Worm (Caenorhabditis elegans): Measurements from ENCODE around the gene H38K22.7.
A peak's percentile ranks its signal among the peaks of the same experiment; 100 is the strongest.

The H38K22.7 gene

ce11 chrIII:4358345-4358744, 36.8 kb downstream of the H38K22.7 start (continued):
- TF ChIP-seq nhr-71 (tag; optimal IDR thresholded peaks at IDR 0.05) (peak; percentile 49), dpl-1 (GFP tag; optimal IDR thresholded peaks at IDR 0.05) (no peak), mep-1 (tag; optimal IDR thresholded peaks at IDR 0.05) (no peak), nhr-85 (tag) (no peak), tlp-1 (tag; optimal IDR thresholded peaks at IDR 0.05) (no peak), C16A3.4 (tag; optimal IDR thresholded peaks at IDR 0.05) (no peak), vab-15 (tag; optimal IDR thresholded peaks at IDR 0.05) (no peak), snu-23 (GFP tag; optimal IDR thresholded peaks at IDR 0.05) (no peak), lsy-2 (tag; optimal IDR thresholded peaks at IDR 0.05) (peak in 1 of 2 experiments; percentile 4), ceh-63 (GFP tag; optimal IDR thresholded peaks at IDR 0.05) (no peak), unc-130 (tag; optimal IDR thresholded peaks at IDR 0.05) (peak; percentile 34), nhr-28 (tag; optimal IDR thresholded peaks at IDR 0.05) (no peak)

- TF ChIP-seq lin-14 (GFP tag; optimal IDR thresholded peaks at IDR 0.05) (peak; percentile 19), nhr-237 (tag; optimal IDR thresholded peaks at IDR 0.05) (no peak), snpc-4 (tag; optimal IDR thresholded peaks at IDR 0.05) (no peak), efl-1 (optimal IDR thresholded peaks at IDR 0.05) (no peak), efl-1 (GFP tag; optimal IDR thresholded peaks at IDR 0.05 in 1 of 2) (peak in 1 of 2 experiments; percentile 44), rnt-1 (tag; optimal IDR thresholded peaks at IDR 0.05) (peak; percentile 40), jun-1 (tag; optimal IDR thresholded peaks at IDR 0.05) (no peak)
Observed at ce11 chrIII:4359208-4359607, 37.7 kb downstream of the H38K22.7 start.

- TF ChIP-seq elt-3 (tag; optimal IDR thresholded peaks at IDR 0.05) (no peak), mab-9 (GFP tag; IDR thresholded peaks at IDR 0.05) (no peak), mdl-1 (tag; optimal IDR thresholded peaks at IDR 0.05) (no peak), unc-30 (tag; optimal IDR thresholded peaks at IDR 0.05) (no peak), ceh-8 (GFP tag; optimal IDR thresholded peaks at IDR 0.05) (no peak), grh-1 (GFP tag; IDR thresholded peaks at IDR 0.05) (no peak), nhr-28 (tag; optimal IDR thresholded peaks at IDR 0.05) (no peak), tbx-2 (tag; optimal IDR thresholded peaks at IDR 0.05) (no peak), ceh-63 (GFP tag; optimal IDR thresholded peaks at IDR 0.05) (no peak), nhr-76 (tag; optimal IDR thresholded peaks at IDR 0.05) (no peak), nhr-90 (tag; optimal IDR thresholded peaks at IDR 0.05; ENCODE audit: poor library complexity) (no peak), fkh-10 (GFP tag; optimal IDR thresholded peaks at IDR 0.05) (no peak), fos-1 (tag; optimal IDR thresholded peaks at IDR 0.05) (no peak), lin-15B (tag; optimal IDR thresholded peaks at IDR 0.05) (no peak), Y116A8C.19 (tag; optimal IDR thresholded peaks at IDR 0.05; ENCODE audit: borderline replicate concordance) (no peak), hpl-2 (GFP tag; optimal IDR thresholded peaks at IDR 0.05) (no peak)
Observed at ce11 chrIII:4359900-4360299, 38.4 kb downstream of the H38K22.7 start.

- TF ChIP-seq nhr-19 (GFP tag; conservative IDR thresholded peaks at IDR 0.05): peak; percentile 28
- no peak for TF ChIP-seq C04F5.9 (tag; optimal IDR thresholded peaks at IDR 0.05)
- no peak for TF ChIP-seq unc-30 (tag; optimal IDR thresholded peaks at IDR 0.05)
- no peak for TF ChIP-seq ceh-82 (tag; optimal IDR thresholded peaks at IDR 0.05)
- no peak for TF ChIP-seq fkh-8 (tag; optimal IDR thresholded peaks at IDR 0.05)
- TF ChIP-seq nhr-11 (tag; optimal IDR thresholded peaks at IDR 0.05): no peak
- TF ChIP-seq elt-2 (tag; optimal IDR thresholded peaks at IDR 0.05): no peak
- TF ChIP-seq ces-1 (GFP tag; optimal IDR thresholded peaks at IDR 0.05): no peak
- TF ChIP-seq xbp-1 (tag; optimal IDR thresholded peaks at IDR 0.05): peak; percentile 3
- TF ChIP-seq hlh-4 (tag; optimal IDR thresholded peaks at IDR 0.05): no peak
- TF ChIP-seq nhr-76 (tag; optimal IDR thresholded peaks at IDR 0.05): no peak
- TF ChIP-seq tlp-1 (tag; optimal IDR thresholded peaks at IDR 0.05): no peak
- no peak for TF ChIP-seq F16B12.6 (tag; optimal IDR thresholded peaks at IDR 0.05)
- TF ChIP-seq zip-4 (GFP tag; optimal IDR thresholded peaks at IDR 0.05): no peak
- no peak for TF ChIP-seq lsy-2 (tag; optimal IDR thresholded peaks at IDR 0.05)
- TF ChIP-seq blmp-1 (tag; optimal IDR thresholded peaks at IDR 0.05): no peak
- TF ChIP-seq egl-13 (tag; optimal IDR thresholded peaks at IDR 0.05): no peak
- no peak for TF ChIP-seq hpl-2 (GFP tag; optimal IDR thresholded peaks at IDR 0.05)
- peak; percentile 36 for TF ChIP-seq nhr-47 (tag; optimal IDR thresholded peaks at IDR 0.05)
- peak; percentile 71 for TF ChIP-seq nhr-85 (tag)
- TF ChIP-seq zag-1 (tag; optimal IDR thresholded peaks at IDR 0.05): no peak
- TF ChIP-seq lin-13 (GFP tag; optimal IDR thresholded peaks at IDR 0.05): no peak
- TF ChIP-seq nhr-20 (tag; optimal IDR thresholded peaks at IDR 0.05): peak; percentile 20
- TF ChIP-seq jun-1 (tag; optimal IDR thresholded peaks at IDR 0.05): no peak
- no peak for TF ChIP-seq snpc-4 (tag; optimal IDR thresholded peaks at IDR 0.05)
Observed at ce11 chrIII:4362332-4362731, 40.8 kb downstream of the H38K22.7 start.
